Fruit fly (Drosophila melanogaster): Measurements from ENCODE around the gene Usp39.

The Usp39 gene

DNA sequence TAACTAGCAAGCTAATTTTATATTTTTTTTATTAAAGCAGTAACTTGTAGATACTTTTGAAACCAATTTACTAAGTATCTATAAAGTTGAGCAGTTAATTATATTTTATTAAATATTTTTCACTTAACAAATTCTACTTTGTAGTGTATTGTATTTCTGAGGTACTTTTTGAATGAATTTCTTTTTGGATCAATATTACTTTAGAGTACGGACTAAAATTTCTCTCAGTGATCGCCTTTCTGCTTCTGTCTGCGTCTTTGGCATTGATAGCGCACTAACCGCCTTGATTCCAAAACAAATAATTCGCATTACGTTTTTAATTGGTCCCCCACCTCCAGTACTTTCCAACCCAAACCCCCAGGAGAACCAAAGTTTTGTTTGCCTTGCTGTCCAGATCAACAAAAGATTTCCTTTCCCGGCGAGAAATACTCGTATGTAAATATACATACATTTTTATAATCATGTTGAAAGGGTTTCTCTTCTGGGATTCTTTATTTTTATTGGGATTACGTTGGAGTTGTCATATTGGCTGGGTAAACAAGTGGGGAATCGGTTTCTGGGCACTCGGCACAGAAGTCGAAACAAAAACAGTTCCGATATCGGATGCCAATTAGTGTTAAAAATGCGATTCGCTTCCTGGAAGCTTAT, 18.9 kb upstream of the Usp39 start (continued):
- TF ChIP-seq Stat92E (GFP tag; optimal IDR thresholded peaks at IDR 0.05) (no peak), CG17612 (GFP tag; IDR thresholded peaks at IDR 0.05) (no peak), Myb (GFP tag; optimal IDR thresholded peaks at IDR 0.05) (no peak), az2 (GFP tag; optimal IDR thresholded peaks at IDR 0.05) (no peak), CG6689 (GFP tag; IDR thresholded peaks at IDR 0.05) (no peak), slbo (GFP tag; IDR thresholded peaks at IDR 0.05) (no peak), Hr78 (GFP tag; optimal IDR thresholded peaks at IDR 0.05) (no peak), MTF-1 (GFP tag; optimal IDR thresholded peaks at IDR 0.05; ENCODE audit: borderline replicate concordance) (no peak), CG8290 (GFP tag; optimal IDR thresholded peaks at IDR 0.05) (no peak), CG8290 (tag; optimal IDR thresholded peaks at IDR 0.05) (no peak), CG34224 (GFP tag; IDR thresholded peaks at IDR 0.05; ENCODE audit: partially characterized antibody) (no peak), Jarid2 (GFP tag; optimal IDR thresholded peaks at IDR 0.05) (no peak), Ssrp (tag; optimal IDR thresholded peaks at IDR 0.05) (no peak), CG11398 (GFP tag; optimal IDR thresholded peaks at IDR 0.05) (no peak), emc (GFP tag; optimal IDR thresholded peaks at IDR 0.05) (no peak), peb (GFP tag; IDR thresholded peaks at IDR 0.05) (no peak), CG1529 (GFP tag; optimal IDR thresholded peaks at IDR 0.05) (peak; percentile 2), CG8281 (tag; optimal IDR thresholded peaks at IDR 0.05) (no peak), Mes4 (GFP tag; optimal IDR thresholded peaks at IDR 0.05) (no peak), CG15601 (tag; optimal IDR thresholded peaks at IDR 0.05) (peak; percentile 50), luna (GFP tag; optimal IDR thresholded peaks at IDR 0.05) (no peak), CG7928 (GFP tag; optimal IDR thresholded peaks at IDR 0.05) (no peak), p53 (GFP tag; optimal IDR thresholded peaks at IDR 0.05) (no peak), pho (GFP tag; optimal IDR thresholded peaks at IDR 0.05) (no peak), Ravus (GFP tag; IDR thresholded peaks at IDR 0.05) (no peak), CG14667 (GFP tag; IDR thresholded peaks at IDR 0.05) (no peak), CG2120 (GFP tag; optimal IDR thresholded peaks at IDR 0.05) (no peak), br (optimal IDR thresholded peaks at IDR 0.05) (no peak), E2f2 (GFP tag; IDR thresholded peaks at IDR 0.05) (no peak), CG3995 (GFP tag; optimal IDR thresholded peaks at IDR 0.05) (no peak), CTCF (GFP tag; optimal IDR thresholded peaks at IDR 0.05) (no peak), nom (GFP tag; optimal IDR thresholded peaks at IDR 0.05) (peak; percentile 32), BtbVII (GFP tag; optimal IDR thresholded peaks at IDR 0.05) (peak; percentile 8), CG17361 (GFP tag; IDR thresholded peaks at IDR 0.05) (peak; percentile 35; the same call in 1 of the 3 replicates), CG4707 (GFP tag; optimal IDR thresholded peaks at IDR 0.05) (peak; percentile 17), Hr3 (GFP tag; optimal IDR thresholded peaks at IDR 0.05) (no peak), Nf-YC (tag; optimal IDR thresholded peaks at IDR 0.05) (no peak), phol (tag; optimal IDR thresholded peaks at IDR 0.05) (peak; percentile 26), Doc3 (GFP tag; IDR thresholded peaks at IDR 0.05; ENCODE audit: partially characterized antibody) (no peak), HLH54F (GFP tag; optimal IDR thresholded peaks at IDR 0.05) (no peak), CG7271 (tag; optimal IDR thresholded peaks at IDR 0.05) (no peak), pb (GFP tag; optimal IDR thresholded peaks at IDR 0.05) (no peak), CG7786 (GFP tag; optimal IDR thresholded peaks at IDR 0.05) (no peak), MESR4 (GFP tag; optimal IDR thresholded peaks at IDR 0.05) (no peak), dmrt99B (tag; optimal IDR thresholded peaks at IDR 0.05) (no peak), ap (GFP tag; IDR thresholded peaks at IDR 0.05) (no peak), Med (GFP tag) (peak; percentile 47), GATAe (GFP tag; conservative IDR thresholded peaks at IDR 0.05) (no peak)
